Fruit fly (Drosophila melanogaster) whole organism, embryonic: Measurements from ENCODE around the gene Chchd2.

ENCODE experiments used
- Awh ChIP-seq: fragments of 200-800 bp; sonication (Bioruptor generic); IDR thresholded peaks from 2 replicates; pipeline ENCODE4, ENCODE4 v1.3.6; 2022; ENCODE audit warnings: missing biosample characterization, missing genetic modification characterization
- CG10209 ChIP-seq: fragments of 200-800 bp; sonication (Bioruptor generic); optimal IDR thresholded peaks from 3 replicates; lab custom pipeline; 2017; ENCODE audit warnings: missing biosample characterization, mild to moderate bottlenecking, missing genetic modification characterization, missing genetic modification reagents
- CG10979 ChIP-seq: fragments of 200-800 bp; sonication (Bioruptor generic); optimal IDR thresholded peaks from 2 replicates; lab custom pipeline; 2018; ENCODE audit warnings: missing biosample characterization, mild to moderate bottlenecking, missing genetic modification characterization, moderate library complexity
- CG11504 ChIP-seq: fragments of 200-800 bp; sonication (Bioruptor generic); optimal IDR thresholded peaks from 3 replicates; lab custom pipeline; 2019; ENCODE audit warnings: missing biosample characterization, mild to moderate bottlenecking, missing genetic modification characterization, moderate library complexity
- CG13775 ChIP-seq: fragments of 200-800 bp; sonication (Bioruptor generic); optimal IDR thresholded peaks from 3 replicates; lab custom pipeline; 2017; ENCODE audit warnings: missing biosample characterization, mild to moderate bottlenecking, missing genetic modification characterization
- CG15011 ChIP-seq: fragments of 200-800 bp; sonication (Bioruptor generic); optimal IDR thresholded peaks from 3 replicates; lab custom pipeline; 2018; ENCODE audit warnings: missing biosample characterization, mild to moderate bottlenecking, missing genetic modification characterization
- CG15269 ChIP-seq: fragments of 200-800 bp; sonication (Bioruptor generic); optimal IDR thresholded peaks from 2 replicates; lab custom pipeline; 2018; ENCODE audit warnings: missing biosample characterization, mild to moderate bottlenecking, missing genetic modification characterization, moderate library complexity
- CG1603 ChIP-seq: fragments of 200-800 bp; sonication (Bioruptor generic); optimal IDR thresholded peaks from 2 replicates; lab custom pipeline; 2019; ENCODE audit warnings: missing biosample characterization, mild to moderate bottlenecking, missing genetic modification characterization, moderate library complexity
- CG17385 ChIP-seq: fragments of 200-800 bp; sonication (Bioruptor generic); optimal IDR thresholded peaks from 3 replicates; lab custom pipeline; 2018; ENCODE audit warnings: missing biosample characterization, mild to moderate bottlenecking, missing genetic modification characterization
- CG2712 ChIP-seq: fragments of 200-800 bp; optimal IDR thresholded peaks from 3 replicates; lab custom pipeline; 2019; ENCODE audit warnings: missing biosample characterization, mild to moderate bottlenecking, missing genetic modification characterization, moderate library complexity
- CG31441 ChIP-seq: fragments of 200-800 bp; sonication (Bioruptor generic); IDR thresholded peaks from 2 replicates; pipeline ENCODE4 v1.3.6; 2022; ENCODE audit warnings: missing biosample characterization, missing genetic modification characterization
- CG32772 ChIP-seq: fragments of 200-800 bp; sonication (Bioruptor generic); IDR thresholded peaks from 2 replicates; pipeline ENCODE4 v1.3.6; 2022; ENCODE audit warnings: missing biosample characterization, missing genetic modification characterization
- CG3726 ChIP-seq: fragments of 200-800 bp; sonication (Bioruptor generic); IDR thresholded peaks from 3 replicates; pipeline ENCODE4, ENCODE4 v1.3.6; 2022; ENCODE audit warnings: missing biosample characterization, missing genetic modification characterization
- CG42726 ChIP-seq: fragments of 200-800 bp; sonication (Bioruptor generic); IDR thresholded peaks from 2 replicates; pipeline ENCODE4 v1.3.6; 2022; ENCODE audit warnings: missing biosample characterization, missing genetic modification characterization; ENCODE audit not compliant: partially characterized antibody
- CG4617 ChIP-seq: fragments of 200-800 bp; sonication (Bioruptor generic); optimal IDR thresholded peaks from 3 replicates; lab custom pipeline; 2016; ENCODE audit warnings: missing biosample characterization, missing genetic modification characterization, borderline replicate concordance
- CG5245 ChIP-seq: fragments of 200-800 bp; sonication (Bioruptor generic); optimal IDR thresholded peaks from 3 replicates; lab custom pipeline; 2016; ENCODE audit warnings: missing biosample characterization, missing genetic modification characterization
- CG6689 ChIP-seq: fragments of 200-800 bp; sonication (Bioruptor generic); IDR thresholded peaks from 2 replicates; pipeline ENCODE4 v1.3.6; 2022; ENCODE audit warnings: missing biosample characterization, missing genetic modification characterization
- CG7271 ChIP-seq: fragments of 200-800 bp; sonication (Bioruptor generic); optimal IDR thresholded peaks from 2 replicates; lab custom pipeline; 2018; ENCODE audit warnings: missing biosample characterization, mild to moderate bottlenecking, missing genetic modification characterization, moderate library complexity
- CG7786 ChIP-seq: fragments of 200-800 bp; sonication (Bioruptor generic); optimal IDR thresholded peaks from 2 replicates; lab custom pipeline; 2016; ENCODE audit warnings: missing biosample characterization, missing genetic modification characterization
- CG8089 ChIP-seq: fragments of 200-800 bp; sonication (Bioruptor generic); optimal IDR thresholded peaks from 3 replicates; lab custom pipeline; 2016; ENCODE audit warnings: missing biosample characterization, missing genetic modification characterization
- CG8924 ChIP-seq: fragments of 200-800 bp; optimal IDR thresholded peaks from 3 replicates; lab custom pipeline; 2019; ENCODE audit warnings: missing biosample characterization, mild to moderate bottlenecking, missing genetic modification characterization, moderate library complexity
- Camta ChIP-seq: fragments of 200-800 bp; sonication (Bioruptor generic); optimal IDR thresholded peaks from 2 replicates; lab custom pipeline; 2016; ENCODE audit warnings: missing biosample characterization, missing genetic modification characterization
- Dll ChIP-seq: fragments of 200-800 bp; sonication (Bioruptor generic); IDR thresholded peaks from 4 replicates; pipeline ENCODE4 v1.3.6; 2022; ENCODE audit warnings: missing biosample characterization, missing genetic modification characterization; ENCODE audit not compliant: partially characterized antibody
- Fer3 ChIP-seq: fragments of 200-800 bp; sonication (Bioruptor generic); optimal IDR thresholded peaks from 2 replicates; lab custom pipeline; 2018; ENCODE audit warnings: missing biosample characterization, mild to moderate bottlenecking, missing genetic modification characterization, moderate library complexity
- HHEX ChIP-seq: fragments of 200-800 bp; sonication (Bioruptor generic); optimal IDR thresholded peaks from 3 replicates; lab custom pipeline; 2017; ENCODE audit warnings: missing biosample characterization, mild to moderate bottlenecking, missing genetic modification characterization, missing genetic modification reagents
- Hey ChIP-seq: fragments of 200-800 bp; sonication (Bioruptor generic); optimal IDR thresholded peaks from 3 replicates; lab custom pipeline; 2018; ENCODE audit warnings: missing biosample characterization, mild to moderate bottlenecking, missing genetic modification characterization
- Hr39 ChIP-seq: fragments of >200 bp; optimal IDR thresholded peaks from 2 replicates; lab custom pipeline; 2017
- MESR4 ChIP-seq: fragments of 200-800 bp; sonication (Bioruptor generic); optimal IDR thresholded peaks from 2 replicates; lab custom pipeline; 2018; ENCODE audit warnings: missing biosample characterization, mild to moderate bottlenecking, missing genetic modification characterization, moderate library complexity
- MTF-1 ChIP-seq: fragments of 200-800 bp; sonication (Bioruptor generic); optimal IDR thresholded peaks from 2 replicates; lab custom pipeline; 2018; ENCODE audit warnings: missing biosample characterization, mild to moderate bottlenecking, missing genetic modification characterization, borderline replicate concordance
- NK7.1 ChIP-seq: fragments of 200-800 bp; sonication (Bioruptor generic); optimal IDR thresholded peaks from 3 replicates; lab custom pipeline; 2016; ENCODE audit warnings: missing biosample characterization, missing genetic modification characterization
- NfI ChIP-seq: fragments of 200-800 bp; sonication (Bioruptor generic); optimal IDR thresholded peaks from 3 replicates; lab custom pipeline; 2018; ENCODE audit warnings: missing biosample characterization, mild to moderate bottlenecking, missing genetic modification characterization, moderate library complexity
- PHDP ChIP-seq: fragments of 200-800 bp; sonication (Bioruptor generic); optimal IDR thresholded peaks from 3 replicates; lab custom pipeline; 2018; ENCODE audit warnings: missing biosample characterization, mild to moderate bottlenecking, missing genetic modification characterization, moderate library complexity
- Pdp1 ChIP-seq, 2 experiments: fragments of 200-800 bp; sonication (Bioruptor generic); optimal IDR thresholded peaks; 3 replicates each; lab custom pipeline; 2016; ENCODE audit warnings: missing biosample characterization in 2 of 2, missing genetic modification characterization in 2 of 2, mild to moderate bottlenecking in 1 of 2, moderate library complexity in 1 of 2
- YL-1 ChIP-seq: fragments of 200-800 bp; sonication (Bioruptor generic); optimal IDR thresholded peaks from 3 replicates; lab custom pipeline; 2017; ENCODE audit warnings: missing biosample characterization, mild to moderate bottlenecking, missing genetic modification characterization
- abd-A ChIP-seq: fragments of 200-800 bp; sonication (Bioruptor generic); optimal IDR thresholded peaks from 3 replicates; lab custom pipeline; 2019; ENCODE audit warnings: missing biosample characterization, mild to moderate bottlenecking, missing genetic modification characterization, moderate library complexity
- ara ChIP-seq: fragments of 200-800 bp; sonication (Bioruptor generic); IDR thresholded peaks from 2 replicates; pipeline ENCODE4 v1.3.6; 2022; ENCODE audit warnings: missing biosample characterization, missing genetic modification characterization
- ato ChIP-seq: fragments of 200-800 bp; sonication (Bioruptor generic); IDR thresholded peaks from 2 replicates; pipeline ENCODE4 v1.3.6; 2022; ENCODE audit warnings: missing biosample characterization, missing genetic modification characterization; ENCODE audit not compliant: partially characterized antibody
- crc ChIP-seq: fragments of 200-800 bp; sonication (Bioruptor generic); optimal IDR thresholded peaks from 2 replicates; lab custom pipeline; 2016; ENCODE audit warnings: missing biosample characterization, missing genetic modification characterization
- dysf ChIP-seq: fragments of 200-800 bp; sonication (Bioruptor generic); IDR thresholded peaks from 3 replicates; pipeline ENCODE4 v1.3.6; 2022; ENCODE audit warnings: missing biosample characterization, missing genetic modification characterization
- emc ChIP-seq: fragments of 200-800 bp; sonication (Bioruptor generic); optimal IDR thresholded peaks from 2 replicates; lab custom pipeline; 2016; ENCODE audit warnings: missing biosample characterization, missing genetic modification characterization
- en ChIP-seq: fragments of 200-800 bp; sonication (Bioruptor generic); optimal IDR thresholded peaks from 2 replicates; lab custom pipeline; 2016; ENCODE audit warnings: missing biosample characterization, missing genetic modification characterization
- eve ChIP-seq, 2 experiments: fragments of >200 bp; optimal IDR thresholded peaks; 2 replicates each; lab custom pipeline; 2017; ENCODE audit warnings: missing biosample characterization in 2 of 2, missing genetic modification characterization in 2 of 2
- gt ChIP-seq: fragments of 200-800 bp; sonication (Bioruptor generic); IDR thresholded peaks from 2 replicates; pipeline ENCODE4 v1.3.6; 2022; ENCODE audit warnings: missing biosample characterization, missing genetic modification characterization
- jigr1 ChIP-seq: fragments of 200-800 bp; sonication (Bioruptor generic); IDR thresholded peaks from 3 replicates; pipeline ENCODE4 v1.3.6; 2022; ENCODE audit warnings: missing biosample characterization, missing genetic modification characterization
- shn ChIP-seq: fragments of 200-800 bp; sonication (Bioruptor generic); optimal IDR thresholded peaks from 3 replicates; lab custom pipeline; 2016; ENCODE audit warnings: missing biosample characterization, missing genetic modification characterization
- slou ChIP-seq: fragments of 200-800 bp; sonication (Bioruptor generic); optimal IDR thresholded peaks from 3 replicates; lab custom pipeline; 2016; ENCODE audit warnings: missing biosample characterization, missing genetic modification characterization
- so ChIP-seq: fragments of 200-800 bp; sonication (Bioruptor generic); IDR thresholded peaks from 3 replicates; pipeline ENCODE4 v1.3.6; 2022; ENCODE audit warnings: missing biosample characterization, missing genetic modification characterization
- vnd ChIP-seq: fragments of 200-800 bp; sonication (Bioruptor generic); IDR thresholded peaks from 3 replicates; pipeline ENCODE4 v1.3.6; 2022; ENCODE audit warnings: missing biosample characterization, missing genetic modification characterization; ENCODE audit not compliant: partially characterized antibody
- zfh2 ChIP-seq: fragments of 200-800 bp; sonication (Bioruptor generic); optimal IDR thresholded peaks from 2 replicates; lab custom pipeline; 2016; ENCODE audit warnings: missing biosample characterization, missing genetic modification characterization

Gene Chchd2

dm6 chrX:17147983-17148637 is 691 bp upstream of the Chchd2 start, which contains the start of gene RpS5a (continued):
- TF ChIP-seq NfI (GFP tag; lab: Kevin White, UChicago) (peak; percentile 91), eve (GFP tag; optimal IDR thresholded peaks at IDR 0.05; lab: Kevin White, UChicago) (peak in 1 of 2 experiments; percentile 17), CG2712 (tag; lab: Kevin White, UChicago) (peak; percentile 49), CG1603 (peak; percentile 83), CG5245 (GFP tag; lab: Kevin White, UChicago) (peak; percentile 61), ara (peak; percentile 73), NK7.1 (peak; percentile 76), CG6689 (GFP tag; lab: Robert Waterston, UW) (peak; percentile 60), Hey (tag; lab: Kevin White, UChicago) (peak; percentile 76), Pdp1 (GFP tag; optimal IDR thresholded peaks at IDR 0.05; lab: Kevin White, UChicago) (peak; percentile 70 to 74), CG8924 (tag; lab: Kevin White, UChicago) (peak; percentile 16), MESR4 (peak; percentile 94), CG31441 (GFP tag; lab: Robert Waterston, UW) (peak; percentile 61), Hr39 (lab: Kevin White, UChicago) (no peak), CG10979 (tag; lab: Kevin White, UChicago) (peak; percentile 60), CG13775 (peak; percentile 93), slou (GFP tag; lab: Kevin White, UChicago) (peak; percentile 86), gt (GFP tag; lab: Robert Waterston, UW) (peak; percentile 62; the same call in 1 of the 2 replicates), PHDP (peak; percentile 65), Fer3 (tag; lab: Kevin White, UChicago) (peak; percentile 76), CG3726 (GFP tag; lab: Robert Waterston, UW) (no peak), MTF-1 (GFP tag; lab: Kevin White, UChicago) (peak; percentile 91), HHEX (peak; percentile 90), jigr1 (GFP tag; lab: Robert Waterston, UW) (no peak), CG10209 (GFP tag; lab: Kevin White, UChicago) (peak; percentile 88), CG8089 (peak; percentile 85), CG17385 (GFP tag; lab: Kevin White, UChicago) (peak; percentile 84), vnd (GFP tag; lab: Robert Waterston, UW) (peak; percentile 84), shn (GFP tag; lab: Kevin White, UChicago) (peak; percentile 81), YL-1 (GFP tag; lab: Kevin White, UChicago) (peak; percentile 98), CG4617 (GFP tag; lab: Kevin White, UChicago) (peak; percentile 39), en (GFP tag; lab: Kevin White, UChicago) (peak; percentile 57), CG7271 (tag; lab: Kevin White, UChicago) (peak; percentile 88), Camta (GFP tag; lab: Kevin White, UChicago) (peak; percentile 87), CG32772 (GFP tag; lab: Robert Waterston, UW) (peak; percentile 60), ato (GFP tag; lab: Robert Waterston, UW) (peak; percentile 53; the same call in 1 of the 2 replicates), CG42726 (GFP tag; lab: Robert Waterston, UW) (peak; percentile 63), CG15011 (GFP tag; lab: Kevin White, UChicago) (peak; percentile 86), CG11504 (tag; lab: Kevin White, UChicago) (no peak), CG7786 (GFP tag; lab: Kevin White, UChicago) (peak; percentile 80), zfh2 (GFP tag; lab: Kevin White, UChicago) (peak; percentile 86), Awh (GFP tag; lab: Robert Waterston, UW) (peak; percentile 55; the same call in 1 of the 2 replicates), crc (GFP tag; lab: Kevin White, UChicago) (peak; percentile 68), so (peak; percentile 57; the same call in 2 of the 3 replicates), abd-A (tag; lab: Kevin White, UChicago) (no peak), Dll (GFP tag; lab: Robert Waterston, UW) (peak; percentile 86), CG15269 (tag; lab: Kevin White, UChicago) (peak; percentile 58), emc (GFP tag; lab: Kevin White, UChicago) (peak; percentile 88), dysf (GFP tag; lab: Robert Waterston, UW) (peak; percentile 76)
